Worm (Caenorhabditis elegans) whole organism, mixed stage, embryonic: ENCODE data around the gene Y55F3AM.9.
A peak's percentile ranks its signal among the peaks of the same experiment; 100 is the strongest.

Experiments used
- mep-1 ChIP-seq: fragments of 150-350 bp; optimal IDR thresholded peaks from 2 replicates; lab custom pipeline; 2017; ENCODE audit warnings: missing biosample characterization, missing genetic modification reagents, missing genetic modification characterization, inconsistent platforms
- nhr-237 ChIP-seq: fragments of 150-350 bp; optimal IDR thresholded peaks from 2 replicates; lab custom pipeline; 2014; ENCODE audit warnings: missing biosample characterization, missing genetic modification characterization
- nhr-28 ChIP-seq: fragments of 150-350 bp; optimal IDR thresholded peaks from 2 replicates; lab custom pipeline; 2014; ENCODE audit warnings: missing biosample characterization, missing genetic modification characterization
- nhr-76 ChIP-seq: sonication (generic microtip); optimal IDR thresholded peaks from 2 replicates; lab custom pipeline; 2017; ENCODE audit warnings: missing biosample characterization, missing genetic modification characterization
- pha-4 ChIP-seq: fragments of 150-350 bp; optimal IDR thresholded peaks from 2 replicates; lab custom pipeline; 2018; ENCODE audit warnings: missing biosample characterization, missing genetic modification reagents, missing genetic modification characterization

- TF ChIP-seq nhr-237 (tag; lab: Kevin White, UChicago) (no peak), nhr-76 (no peak), pha-4 (tag; lab: Kevin White, UChicago) (no peak), mep-1 (tag; lab: Kevin White, UChicago) (peak; percentile 18), nhr-28 (no peak)
Measured at ce11 chrIV:957820-958219, 51.7 kb downstream of the Y55F3AM.9 start.
